Fruit fly (Drosophila melanogaster) whole organism, adult: ENCODE measurements around the gene fan.

Source experiments
- Crg-1 ChIP-seq: fragments of 200-800 bp; sonication (Bioruptor generic); optimal IDR thresholded peaks from 2 replicates; lab custom pipeline; 2016; ENCODE audit warnings: missing biosample characterization, missing genetic modification characterization
- bab1 ChIP-seq: fragments of 200-800 bp; sonication (Bioruptor generic); optimal IDR thresholded peaks from 3 replicates; lab custom pipeline; 2019; ENCODE audit warnings: missing biosample characterization, mild to moderate bottlenecking, missing genetic modification characterization, moderate library complexity
- toe ChIP-seq: fragments of 200-800 bp; sonication (Bioruptor generic); optimal IDR thresholded peaks from 2 replicates; lab custom pipeline; 2016; ENCODE audit warnings: missing biosample characterization, missing genetic modification characterization

dm6 chr3L:8128396-8129050, 19.6 kb downstream of the fan start:
- TF ChIP-seq bab1 (GFP tag; lab: Kevin White, UChicago), result no peak
- no peak for TF ChIP-seq Crg-1
- peak; percentile 34 for TF ChIP-seq toe
